Worm (Caenorhabditis elegans): ENCODE measurements around the gene C07E3.3.

C07E3.3 gene

ce11 chrII:10388041-10388706, 30.9 kb upstream of the C07E3.3 start:
- TF ChIP-seq ceh-58 (GFP tag; IDR thresholded peaks at IDR 0.05) = no peak
- no peak for TF ChIP-seq zim-3 (tag; optimal IDR thresholded peaks at IDR 0.05)
- peak; percentile 20 for TF ChIP-seq snpc-1.1 (tag; optimal IDR thresholded peaks at IDR 0.05; ENCODE audit: insufficient read depth)
- TF ChIP-seq F23B12.7 (tag; optimal IDR thresholded peaks at IDR 0.05; ENCODE audit: insufficient read depth) = peak; percentile 65
- no peak for TF ChIP-seq cebp-1 (GFP tag; IDR thresholded peaks at IDR 0.05)
- peak; percentile 68 for TF ChIP-seq cebp-1 (tag; optimal IDR thresholded peaks at IDR 0.05)
- 0 out of 2 replicates have a peak, but pooled peaks have one; percentile 14 for TF ChIP-seq nfyb-1 (GFP tag; IDR thresholded peaks at IDR 0.05)
- TF ChIP-seq F49E8.2 (tag; optimal IDR thresholded peaks at IDR 0.05; ENCODE audit: insufficient read depth) = peak; percentile 28
- no peak for TF ChIP-seq die-1 (tag; optimal IDR thresholded peaks at IDR 0.05)
- no peak for TF ChIP-seq Y56A3A.18 (GFP tag; IDR thresholded peaks at IDR 0.05)
- TF ChIP-seq mcd-1 (GFP tag; IDR thresholded peaks at IDR 0.05) = peak; percentile 46; the same call in 1 of the 2 replicates
- TF ChIP-seq sdz-38 (tag; optimal IDR thresholded peaks at IDR 0.05) = no peak
- no peak for TF ChIP-seq ztf-25 (GFP tag; IDR thresholded peaks at IDR 0.05)
- no peak for TF ChIP-seq F55B11.4 (tag; optimal IDR thresholded peaks at IDR 0.05; ENCODE audit: borderline replicate concordance, insufficient read depth)
- peak; percentile 23 for TF ChIP-seq ZK185.1 (tag; optimal IDR thresholded peaks at IDR 0.05; ENCODE audit: poor library complexity, severe bottlenecking)
- peak; percentile 70 for TF ChIP-seq tlf-1 (GFP tag; optimal IDR thresholded peaks at IDR 0.05)
- peak; percentile 0 for TF ChIP-seq ceh-27 (GFP tag; optimal IDR thresholded peaks at IDR 0.05)
- no peak for TF ChIP-seq Y53F4B.3 (GFP tag; IDR thresholded peaks at IDR 0.05)
- TF ChIP-seq K11D2.4 (GFP tag; IDR thresholded peaks at IDR 0.05) = no peak
- peak in 1 of 3 experiments; percentile 80 for TF ChIP-seq lin-35 (GFP tag; optimal IDR thresholded peaks at IDR 0.05)
- TF ChIP-seq lin-40 (tag; optimal IDR thresholded peaks at IDR 0.05) = peak; percentile 59
- TF ChIP-seq B0261.1 (tag; optimal IDR thresholded peaks at IDR 0.05) = no peak
- peak; percentile 33 for TF ChIP-seq rpc-1 (optimal IDR thresholded peaks at IDR 0.05)
- TF ChIP-seq rpc-1 (tag; optimal IDR thresholded peaks at IDR 0.05) = no peak
- no peak for TF ChIP-seq egl-18 (GFP tag; IDR thresholded peaks at IDR 0.05)
- no peak; the same call in 1 of the 2 replicates for TF ChIP-seq rcor-1 (GFP tag; IDR thresholded peaks at IDR 0.05)
- no peak for TF ChIP-seq T26A5.8 (tag; optimal IDR thresholded peaks at IDR 0.05)
- no peak for TF ChIP-seq F57C9.4 (tag; optimal IDR thresholded peaks at IDR 0.05)
- TF ChIP-seq attf-3 (GFP tag; conservative IDR thresholded peaks at IDR 0.05) = peak; percentile 56; the same call in 1 of the 2 replicates
- TF ChIP-seq F39B2.1 (GFP tag; IDR thresholded peaks at IDR 0.05) = no peak
- peak; percentile 46 for TF ChIP-seq madf-10 (tag; optimal IDR thresholded peaks at IDR 0.05)
- TF ChIP-seq him-1 (tag; optimal IDR thresholded peaks at IDR 0.05) = no peak
- TF ChIP-seq F10E7.11 (tag; optimal IDR thresholded peaks at IDR 0.05) = no peak
- 0 out of 2 replicates have a peak, but pooled peaks have one; percentile 59 for TF ChIP-seq ztf-28 (GFP tag; IDR thresholded peaks at IDR 0.05)
- TF ChIP-seq Y53G8AR.9 (GFP tag; conservative IDR thresholded peaks at IDR 0.05) = no peak
- no peak for TF ChIP-seq egrh-3 (GFP tag; IDR thresholded peaks at IDR 0.05)
- TF ChIP-seq lin-26 (GFP tag; IDR thresholded peaks at IDR 0.05) = no peak
- no peak for TF ChIP-seq zfh-2 (GFP tag; conservative IDR thresholded peaks at IDR 0.05)
- TF ChIP-seq madf-3 (GFP tag; IDR thresholded peaks at IDR 0.05) = no peak
- peak; percentile 74 for TF ChIP-seq ceh-100 (GFP tag; IDR thresholded peaks at IDR 0.05)
- no peak for TF ChIP-seq attf-6 (GFP tag; IDR thresholded peaks at IDR 0.05)
- peak; percentile 54 for TF ChIP-seq pha-4 (tag; optimal IDR thresholded peaks at IDR 0.05)
- peak; percentile 56 for TF ChIP-seq repo-1 (tag; optimal IDR thresholded peaks at IDR 0.05)
- peak; percentile 36 for TF ChIP-seq snpc-3.4 (tag; optimal IDR thresholded peaks at IDR 0.05)
- peak; percentile 78 for TF ChIP-seq snpc-1.3 (tag; optimal IDR thresholded peaks at IDR 0.05; ENCODE audit: insufficient read depth)
- TF ChIP-seq C06A6.2 (GFP tag; conservative IDR thresholded peaks at IDR 0.05) = 0 out of 2 replicates have a peak, but pooled peaks have one; percentile 25
- TF ChIP-seq unc-130 (GFP tag; optimal IDR thresholded peaks at IDR 0.05) = no peak

Measured in whole organism, young adult.